Fruit fly (Drosophila melanogaster) whole organism, embryonic: Measurements from ENCODE around the gene goe.

Experiments
- Atf3 ChIP-seq: fragments of 200-800 bp; sonication (Bioruptor generic); optimal IDR thresholded peaks from 3 replicates; lab custom pipeline; 2016; ENCODE audit warnings: missing biosample characterization, missing genetic modification characterization
- CG1024 ChIP-seq: fragments of 200-800 bp; sonication (Bioruptor generic); IDR thresholded peaks from 2 replicates; pipeline ENCODE4 v1.3.6; 2022; ENCODE audit warnings: missing biosample characterization, missing genetic modification characterization
- CG10267 ChIP-seq: fragments of 200-800 bp; sonication (Bioruptor generic); optimal IDR thresholded peaks from 2 replicates; lab custom pipeline; 2018; ENCODE audit warnings: missing biosample characterization, mild to moderate bottlenecking, missing genetic modification characterization, moderate library complexity
- CG10274 ChIP-seq: fragments of 200-800 bp; sonication (Bioruptor generic); optimal IDR thresholded peaks from 3 replicates; lab custom pipeline; 2017; ENCODE audit warnings: missing biosample characterization, mild to moderate bottlenecking, missing genetic modification characterization
- CG11456 ChIP-seq: fragments of 200-800 bp; sonication (Bioruptor generic); IDR thresholded peaks from 3 replicates; pipeline ENCODE4 v1.3.6; 2022; ENCODE audit warnings: missing biosample characterization, missing genetic modification characterization
- CG12659 ChIP-seq: fragments of 200-800 bp; sonication (Bioruptor generic); optimal IDR thresholded peaks from 3 replicates; lab custom pipeline; 2017; ENCODE audit warnings: mild to moderate bottlenecking, missing biosample characterization, missing genetic modification reagents, missing genetic modification characterization
- CG13287 ChIP-seq: fragments of 200-800 bp; sonication (Bioruptor generic); IDR thresholded peaks from 2 replicates; pipeline ENCODE4 v1.3.6; 2022; ENCODE audit warnings: missing biosample characterization, missing genetic modification characterization; ENCODE audit not compliant: partially characterized antibody
- CG14860 ChIP-seq: fragments of 200-800 bp; sonication (Bioruptor generic); IDR thresholded peaks from 3 replicates; pipeline ENCODE4 v1.3.6; 2022; ENCODE audit warnings: missing biosample characterization, missing genetic modification characterization; ENCODE audit not compliant: partially characterized antibody
- CG14965 ChIP-seq: fragments of 200-800 bp; sonication (Bioruptor generic); optimal IDR thresholded peaks from 2 replicates; lab custom pipeline; 2016; ENCODE audit warnings: missing biosample characterization, missing genetic modification characterization, borderline replicate concordance
- CG1603 ChIP-seq: fragments of 200-800 bp; sonication (Bioruptor generic); optimal IDR thresholded peaks from 2 replicates; lab custom pipeline; 2019; ENCODE audit warnings: missing biosample characterization, mild to moderate bottlenecking, missing genetic modification characterization, moderate library complexity
- CG17328 ChIP-seq: fragments of 200-800 bp; sonication (Bioruptor generic); IDR thresholded peaks from 2 replicates; pipeline ENCODE4 v1.3.6; 2022; ENCODE audit warnings: missing biosample characterization, missing genetic modification characterization
- CG17361 ChIP-seq: fragments of 200-800 bp; sonication (Bioruptor generic); IDR thresholded peaks from 3 replicates; pipeline ENCODE4 v1.3.6; 2022; ENCODE audit warnings: missing biosample characterization, missing genetic modification characterization
- CG17829 ChIP-seq: fragments of 200-800 bp; optimal IDR thresholded peaks from 2 replicates; lab custom pipeline; 2019; ENCODE audit warnings: missing biosample characterization, mild to moderate bottlenecking, missing genetic modification characterization, moderate library complexity
- CG34224 ChIP-seq: fragments of 200-800 bp; sonication (Bioruptor generic); IDR thresholded peaks from 3 replicates; pipeline ENCODE4 v1.3.6; 2022; ENCODE audit warnings: missing biosample characterization, missing genetic modification characterization; ENCODE audit not compliant: partially characterized antibody
- CG3847 ChIP-seq: fragments of 200-800 bp; sonication (Bioruptor generic); IDR thresholded peaks from 2 replicates; pipeline ENCODE4 v1.3.6; 2022; ENCODE audit warnings: missing biosample characterization, missing genetic modification characterization
- CG3995 ChIP-seq: fragments of 200-800 bp; sonication (Bioruptor generic); optimal IDR thresholded peaks from 3 replicates; lab custom pipeline; 2016; ENCODE audit warnings: missing biosample characterization, missing genetic modification characterization
- CG7928 ChIP-seq: fragments of 200-800 bp; sonication (Bioruptor generic); optimal IDR thresholded peaks from 2 replicates; lab custom pipeline; 2017; ENCODE audit warnings: missing biosample characterization, mild to moderate bottlenecking, missing genetic modification characterization
- CG8765 ChIP-seq: fragments of 200-800 bp; sonication (Bioruptor generic); IDR thresholded peaks from 2 replicates; pipeline ENCODE4 v1.3.6; 2022; ENCODE audit warnings: missing biosample characterization, missing genetic modification characterization
- CG9609 ChIP-seq: fragments of 200-800 bp; sonication (Bioruptor generic); optimal IDR thresholded peaks from 3 replicates; lab custom pipeline; 2016; ENCODE audit warnings: missing biosample characterization, missing genetic modification characterization
- CG9817 ChIP-seq: fragments of 200-800 bp; sonication (Bioruptor generic); optimal IDR thresholded peaks from 2 replicates; lab custom pipeline; 2018; ENCODE audit warnings: missing biosample characterization, mild to moderate bottlenecking, missing genetic modification characterization, moderate library complexity
- D19A ChIP-seq: fragments of 200-800 bp; optimal IDR thresholded peaks from 3 replicates; lab custom pipeline; 2019; ENCODE audit warnings: missing biosample characterization, mild to moderate bottlenecking, missing genetic modification characterization, moderate library complexity
- Dad ChIP-seq: fragments of 200-800 bp; sonication (Bioruptor generic); optimal IDR thresholded peaks from 3 replicates; lab custom pipeline; 2016; ENCODE audit warnings: missing biosample characterization, missing genetic modification characterization
- Dek ChIP-seq: fragments of 200-800 bp; sonication (Bioruptor generic); optimal IDR thresholded peaks from 3 replicates; lab custom pipeline; 2019; ENCODE audit warnings: missing biosample characterization, mild to moderate bottlenecking, missing genetic modification characterization, moderate library complexity
- Ets65A ChIP-seq: fragments of 200-800 bp; sonication (Bioruptor generic); peaks from one replicate; lab custom pipeline; 2016; ENCODE audit warnings: missing biosample characterization, missing genetic modification characterization
- Ets97D ChIP-seq: fragments of 200-800 bp; sonication (Bioruptor generic); optimal IDR thresholded peaks from 3 replicates; lab custom pipeline; 2016; ENCODE audit warnings: missing biosample characterization, missing genetic modification characterization
- Hand ChIP-seq: fragments of 200-800 bp; sonication (Bioruptor generic); optimal IDR thresholded peaks from 2 replicates; lab custom pipeline; 2017; ENCODE audit warnings: mild to moderate bottlenecking, missing biosample characterization, missing genetic modification reagents, missing genetic modification characterization
- Hey ChIP-seq: fragments of 200-800 bp; sonication (Bioruptor generic); optimal IDR thresholded peaks from 3 replicates; lab custom pipeline; 2018; ENCODE audit warnings: missing biosample characterization, mild to moderate bottlenecking, missing genetic modification characterization
- Kr ChIP-seq: fragments of 200-800 bp; sonication (Bioruptor generic); optimal IDR thresholded peaks from 2 replicates; lab custom pipeline; 2017; ENCODE audit warnings: missing biosample characterization, mild to moderate bottlenecking, missing genetic modification characterization
- MBD-R2 ChIP-seq: fragments of 200-800 bp; sonication (Bioruptor generic); IDR thresholded peaks from 2 replicates; pipeline ENCODE4 v1.3.6; 2022; ENCODE audit warnings: missing biosample characterization, missing genetic modification characterization
- Opbp ChIP-seq: fragments of 200-800 bp; sonication (Bioruptor generic); IDR thresholded peaks from 3 replicates; pipeline ENCODE4 v1.3.6; 2022; ENCODE audit warnings: missing biosample characterization, missing genetic modification characterization; ENCODE audit not compliant: partially characterized antibody
- YL-1 ChIP-seq: fragments of 200-800 bp; sonication (Bioruptor generic); optimal IDR thresholded peaks from 3 replicates; lab custom pipeline; 2017; ENCODE audit warnings: missing biosample characterization, mild to moderate bottlenecking, missing genetic modification characterization
- ase ChIP-seq: fragments of 200-800 bp; sonication (Bioruptor generic); IDR thresholded peaks from 3 replicates; pipeline ENCODE4 v1.3.6; 2022; ENCODE audit warnings: missing biosample characterization, missing genetic modification characterization
- gce ChIP-seq: fragments of 200-800 bp; sonication (Bioruptor generic); IDR thresholded peaks from 3 replicates; pipeline ENCODE4 v1.3.6; 2022; ENCODE audit warnings: missing biosample characterization, missing genetic modification characterization
- gfzf ChIP-seq: fragments of 200-800 bp; sonication (Bioruptor generic); optimal IDR thresholded peaks from 2 replicates; lab custom pipeline; 2016; ENCODE audit warnings: missing biosample characterization, mild to moderate bottlenecking, missing genetic modification characterization, moderate library complexity
- gro ChIP-seq: fragments of 200-800 bp; sonication (Bioruptor generic); optimal IDR thresholded peaks from 2 replicates; lab custom pipeline; 2016; ENCODE audit warnings: missing biosample characterization, missing genetic modification characterization
- gsb ChIP-seq: fragments of 200-800 bp; sonication (Bioruptor generic); IDR thresholded peaks from 2 replicates; pipeline ENCODE4 v1.3.6; 2022; ENCODE audit warnings: missing biosample characterization, missing genetic modification characterization
- hkb ChIP-seq, 2 experiments: fragments of 200-800 bp in 1 of 2; fragments of >200 bp in 1 of 2; sonication (Bioruptor generic) in 1 of 2; IDR thresholded peaks in 1 of 2; optimal IDR thresholded peaks in 1 of 2; 2 replicates each; pipeline versions ENCODE4 v1.3.6 to Lab custom; 2017 to 2022; ENCODE audit warnings: missing biosample characterization in 1 of 2, missing genetic modification characterization in 1 of 2
- mirr ChIP-seq: fragments of 200-800 bp; sonication (Bioruptor generic); optimal IDR thresholded peaks from 3 replicates; lab custom pipeline; 2018; ENCODE audit warnings: missing biosample characterization, mild to moderate bottlenecking, missing genetic modification characterization
- mld ChIP-seq: fragments of 200-800 bp; sonication (Bioruptor generic); IDR thresholded peaks from 3 replicates; pipeline ENCODE4 v1.3.6; 2022; ENCODE audit warnings: missing biosample characterization, missing genetic modification characterization; ENCODE audit not compliant: partially characterized antibody
- nerfin-1 ChIP-seq: fragments of 200-800 bp; sonication (Bioruptor generic); optimal IDR thresholded peaks from 3 replicates; lab custom pipeline; 2019; ENCODE audit warnings: missing biosample characterization, mild to moderate bottlenecking, missing genetic modification characterization, moderate library complexity
- pan ChIP-seq, 4 experiments: fragments of >200 bp in 3 of 4; fragments of 200-800 bp in 1 of 4; sonication (Bioruptor generic) in 1 of 4; optimal IDR thresholded peaks in 3 of 4; IDR thresholded peaks in 1 of 4; 2 replicates each; pipeline versions ENCODE4 v1.3.6 to Lab custom; 2017 to 2022; ENCODE audit warnings: missing biosample characterization in 2 of 4, missing genetic modification characterization in 2 of 4, mixed read lengths in 1 of 4
- pita ChIP-seq: fragments of 200-800 bp; sonication (Bioruptor generic); optimal IDR thresholded peaks from 2 replicates; lab custom pipeline; 2017; ENCODE audit warnings: missing biosample characterization, mild to moderate bottlenecking, missing genetic modification characterization
- prd ChIP-seq, 3 experiments: fragments of >200 bp in 2 of 3; fragments of 200-800 bp in 1 of 3; sonication (Bioruptor generic) in 1 of 3; optimal IDR thresholded peaks in 2 of 3; IDR thresholded peaks in 1 of 3; 2 replicates in 2 of 3; 3 replicates in 1 of 3; pipeline versions ENCODE4 v1.3.6 to Lab custom; 2017 to 2022; ENCODE audit warnings: missing biosample characterization in 1 of 3, missing genetic modification characterization in 1 of 3
- pros ChIP-seq: fragments of 200-800 bp; sonication (Bioruptor generic); optimal IDR thresholded peaks from 3 replicates; lab custom pipeline; 2019; ENCODE audit warnings: missing biosample characterization, mild to moderate bottlenecking, missing genetic modification characterization, moderate library complexity
- sens ChIP-seq: fragments of 200-800 bp; sonication (Bioruptor generic); peaks from one replicate; lab custom pipeline; 2016; ENCODE audit warnings: missing biosample characterization, missing genetic modification characterization
- slbo ChIP-seq: fragments of 200-800 bp; sonication (Bioruptor generic); IDR thresholded peaks from 2 replicates; pipeline ENCODE4 v1.3.6; 2022; ENCODE audit warnings: missing biosample characterization, missing genetic modification characterization

Gene goe

DNA sequence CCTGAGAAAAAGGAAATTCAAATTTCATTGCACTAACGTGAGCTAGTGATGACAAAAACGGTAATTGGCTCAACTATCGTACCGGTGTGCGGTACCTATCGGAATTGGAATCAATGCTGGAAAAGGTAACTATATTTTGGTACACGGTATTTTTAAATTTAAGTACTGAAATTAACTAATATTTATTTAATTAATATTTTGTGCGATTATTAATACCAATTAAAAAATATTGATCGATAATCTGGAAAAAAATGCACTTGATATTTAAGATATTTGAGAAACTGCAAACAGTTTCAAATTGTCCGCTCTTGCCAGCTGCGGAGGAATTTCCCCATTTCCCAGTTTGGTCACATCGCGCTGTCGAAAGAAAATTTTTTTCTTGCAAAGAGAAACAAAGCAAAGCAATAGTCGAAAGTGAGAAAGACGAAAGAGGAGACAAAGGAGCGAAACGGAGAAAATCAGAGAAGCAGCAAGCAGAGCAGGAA is 35.7 kb upstream of the goe start (continued):
- TF ChIP-seq CG14965 (GFP tag; lab: Kevin White, UChicago): no peak
- no peak for TF ChIP-seq CG17328 (GFP tag; lab: Robert Waterston, UW)
- no peak for TF ChIP-seq hkb (optimal IDR thresholded peaks at IDR 0.05; lab: Kevin White, UChicago)
- TF ChIP-seq hkb (GFP tag; IDR thresholded peaks at IDR 0.05; lab: Robert Waterston, UW): no peak
- TF ChIP-seq Ets97D (GFP tag; lab: Kevin White, UChicago): no peak
- no peak for TF ChIP-seq CG11456
- no peak for TF ChIP-seq CG9817 (tag; lab: Kevin White, UChicago)
- TF ChIP-seq CG8765 (GFP tag; lab: Robert Waterston, UW): no peak
- TF ChIP-seq Hand (GFP tag; lab: Kevin White, UChicago): no peak
- TF ChIP-seq ase (GFP tag; lab: Robert Waterston, UW): no peak
- peak; percentile 5 for TF ChIP-seq YL-1 (GFP tag; lab: Kevin White, UChicago)
- no peak for TF ChIP-seq Hey (tag; lab: Kevin White, UChicago)
- TF ChIP-seq mld (GFP tag; lab: Robert Waterston, UW): no peak
- 0 out of 3 replicates have a peak, but pooled peaks have one; percentile 19 for TF ChIP-seq CG34224 (GFP tag; lab: Robert Waterston, UW)
- TF ChIP-seq CG17361 (GFP tag; lab: Robert Waterston, UW): 0 out of 3 replicates have a peak, but pooled peaks have one; percentile 35
- no peak for TF ChIP-seq CG9609 (GFP tag; lab: Kevin White, UChicago)
- no peak for TF ChIP-seq D19A (tag; lab: Kevin White, UChicago)
- no peak for TF ChIP-seq gro (GFP tag; lab: Kevin White, UChicago)

- no peak for TF ChIP-seq prd (optimal IDR thresholded peaks at IDR 0.05; lab: Kevin White, UChicago)
- no peak for TF ChIP-seq prd (GFP tag; IDR thresholded peaks at IDR 0.05; lab: Robert Waterston, UW)
- no peak for TF ChIP-seq pan (optimal IDR thresholded peaks at IDR 0.05; lab: Kevin White, UChicago)
- TF ChIP-seq pan (GFP tag; optimal IDR thresholded peaks at IDR 0.05 in 1 of 2, IDR thresholded peaks at IDR 0.05 in 1 of 2): peak in 1 of 2 experiments; percentile 22
- TF ChIP-seq Opbp (GFP tag; lab: Robert Waterston, UW): 0 out of 3 replicates have a peak, but pooled peaks have one; percentile 12
- TF ChIP-seq slbo: peak; percentile 23
- TF ChIP-seq Ets65A: peak; percentile 79
- peak; percentile 27 for TF ChIP-seq CG12659 (GFP tag; lab: Kevin White, UChicago)
- TF ChIP-seq sens (GFP tag; lab: Kevin White, UChicago): peak; percentile 83
- peak; percentile 57 for TF ChIP-seq Ets97D (GFP tag; lab: Kevin White, UChicago)
- TF ChIP-seq CG1603 (tag; lab: Kevin White, UChicago): peak; percentile 60
- TF ChIP-seq gce (GFP tag; lab: Robert Waterston, UW): 0 out of 3 replicates have a peak, but pooled peaks have one; percentile 15
- peak; percentile 35; the same call in 1 of the 2 replicates for TF ChIP-seq MBD-R2 (GFP tag; lab: Robert Waterston, UW)
- TF ChIP-seq gfzf (GFP tag; lab: Kevin White, UChicago): peak; percentile 71
- TF ChIP-seq Atf3 (GFP tag; lab: Kevin White, UChicago): no peak
- peak; percentile 72 for TF ChIP-seq CG3995 (GFP tag; lab: Kevin White, UChicago)
- peak; percentile 2 for TF ChIP-seq CG17829 (tag; lab: Kevin White, UChicago)
- TF ChIP-seq mirr: no peak
- peak; percentile 15; the same call in 1 of the 2 replicates for TF ChIP-seq CG13287 (GFP tag; lab: Robert Waterston, UW)
- peak; percentile 18; the same call in 1 of the 2 replicates for TF ChIP-seq CG3847 (GFP tag; lab: Robert Waterston, UW)
- no peak for TF ChIP-seq Dad (GFP tag; lab: Kevin White, UChicago)
- peak; percentile 90 for TF ChIP-seq CG7928 (GFP tag; lab: Kevin White, UChicago)
- no peak for TF ChIP-seq nerfin-1 (tag; lab: Kevin White, UChicago)
- TF ChIP-seq CG10274 (GFP tag; lab: Kevin White, UChicago): no peak
- no peak for TF ChIP-seq pita (GFP tag; lab: Kevin White, UChicago)
- TF ChIP-seq Dek: peak; percentile 17
- no peak for TF ChIP-seq pros (GFP tag; lab: Kevin White, UChicago)
- TF ChIP-seq CG10267 (tag; lab: Kevin White, UChicago): peak; percentile 9
- no peak for TF ChIP-seq CG14860
- no peak for TF ChIP-seq Kr (GFP tag; lab: Kevin White, UChicago)
- TF ChIP-seq gsb: no peak
- TF ChIP-seq CG1024 (GFP tag; lab: Robert Waterston, UW): no peak
Observed at dm6 chrX:16786860-16787415, 35.2 kb upstream of the goe start, which contains the start of the genes CG9609 and Sap30. Gene CG9609 (minus strand): TSS chrX:16787008. Gene Sap30 (plus strand): TSS chrX:16787283.
